Fruit fly (Drosophila melanogaster): Measurements from ENCODE around the gene CG6565.

DNA sequence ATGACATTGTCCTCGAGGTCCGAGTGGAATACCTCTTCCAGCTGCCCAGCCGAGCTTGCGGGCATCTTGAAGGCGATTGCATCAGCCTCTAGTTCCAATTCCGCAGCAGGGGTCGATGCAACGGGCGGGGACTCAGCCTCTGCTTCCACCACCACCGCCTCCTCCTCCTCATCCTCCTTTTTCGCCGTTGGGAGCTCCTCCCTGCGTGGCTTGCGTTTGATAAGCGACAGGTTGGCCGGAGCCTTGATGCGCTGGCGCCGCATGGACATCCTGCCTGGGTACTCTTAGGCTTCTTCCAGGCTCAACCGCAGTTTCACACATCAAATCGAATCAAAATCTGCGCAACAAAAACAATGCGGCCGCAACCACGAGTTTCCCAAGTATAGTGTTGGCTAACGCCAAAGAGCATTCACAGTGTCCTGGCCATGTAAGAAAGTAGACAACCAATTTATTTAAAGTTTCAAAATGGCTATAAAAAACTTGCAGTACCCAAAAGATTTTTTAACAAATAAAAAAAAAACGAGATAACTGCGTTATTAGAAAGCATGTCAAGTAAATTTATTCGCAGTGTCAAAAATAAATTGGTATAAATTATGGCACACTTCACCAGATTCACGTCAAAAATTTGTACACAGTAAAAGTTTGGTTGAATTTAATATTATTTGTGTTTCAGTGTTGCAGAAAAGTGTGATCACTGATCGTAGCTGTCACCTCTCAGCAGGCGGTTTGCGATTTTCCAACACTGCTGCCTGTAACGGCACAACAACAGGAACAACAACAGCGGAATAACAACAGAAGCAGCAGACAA lies at the start of gene CG6565, which contains the start of gene Bdp1:
- TF ChIP-seq CHES-1-like (GFP tag; optimal IDR thresholded peaks at IDR 0.05) (peak; percentile 98), CG8281 (tag; optimal IDR thresholded peaks at IDR 0.05) (peak; percentile 86), CG10274 (GFP tag; optimal IDR thresholded peaks at IDR 0.05) (peak; percentile 88), chm (GFP tag; IDR thresholded peaks at IDR 0.05) (peak; percentile 91), mld (GFP tag; IDR thresholded peaks at IDR 0.05; ENCODE audit: partially characterized antibody) (no peak), Lhr (GFP tag; optimal IDR thresholded peaks at IDR 0.05) (peak; percentile 93), CG5245 (GFP tag; optimal IDR thresholded peaks at IDR 0.05) (peak; percentile 97)
